Worm (Caenorhabditis elegans) whole organism, midembryonic: ENCODE measurements around the gene smex-2.

Experiments
- T22C8.4 ChIP-seq: fragments of 200-800 bp; sonication (Bioruptor generic); IDR thresholded peaks from 2 replicates; pipeline ENCODE4 v1.3.6; 2022; ENCODE audit warnings: missing genetic modification characterization, missing compliant biosample characterization
- cog-1 ChIP-seq: sonication (generic microtip); optimal IDR thresholded peaks from 2 replicates; lab custom pipeline; 2016; ENCODE audit warnings: missing genetic modification characterization, missing compliant biosample characterization
- flt-1 ChIP-seq: fragments of 200-800 bp; sonication (Bioruptor generic); IDR thresholded peaks from 2 replicates; pipeline ENCODE4 v1.3.6; 2022; ENCODE audit warnings: missing genetic modification characterization, missing compliant biosample characterization
- klf-2 ChIP-seq: fragments of 200-800 bp; sonication (Bioruptor generic); conservative IDR thresholded peaks from 2 replicates; pipeline ENCODE4 v1.3.6; 2022; ENCODE audit warnings: missing genetic modification reagents, missing genetic modification characterization, missing compliant biosample characterization
- med-1 ChIP-seq: sonication (generic microtip); optimal IDR thresholded peaks from 2 replicates; lab custom pipeline; 2017; ENCODE audit warnings: missing genetic modification characterization, mild to moderate bottlenecking, missing compliant biosample characterization, antibody characterized with exemption, missing genetic modification reagents; ENCODE audit not compliant: insufficient read depth
- ref-1 ChIP-seq: fragments of 200-800 bp; sonication (Bioruptor generic); conservative IDR thresholded peaks from 2 replicates; pipeline ENCODE4 v1.3.6; 2022; ENCODE audit warnings: missing genetic modification reagents, missing genetic modification characterization, missing compliant biosample characterization
- tab-1 ChIP-seq: fragments of 200-800 bp; sonication (Bioruptor generic); IDR thresholded peaks from 2 replicates; pipeline ENCODE4 v1.3.6; 2022; ENCODE audit warnings: missing genetic modification characterization, missing compliant biosample characterization
- ztf-23 ChIP-seq: fragments of 200-800 bp; sonication (Bioruptor generic); IDR thresholded peaks from 2 replicates; pipeline ENCODE4 v1.3.6; 2022; ENCODE audit warnings: missing genetic modification reagents, missing genetic modification characterization, missing compliant biosample characterization
- ztf-29 ChIP-seq: fragments of 200-800 bp; sonication (Bioruptor generic); IDR thresholded peaks from 2 replicates; pipeline ENCODE4 v1.3.6; 2022; ENCODE audit warnings: missing genetic modification reagents, missing genetic modification characterization, missing compliant biosample characterization

Gene smex-2

ce11 chrX:2068294-2068693 lies 29.0 kb upstream of the smex-2 start:
- TF ChIP-seq flt-1 (GFP tag; lab: Robert Waterston, UW) (no peak), T22C8.4 (GFP tag; lab: Robert Waterston, UW) (no peak), med-1 (GFP tag; lab: Kevin White, UChicago) (no peak), ztf-29 (GFP tag; lab: Robert Waterston, UW) (no peak), ref-1 (GFP tag; lab: Robert Waterston, UW) (no peak), cog-1 (tag; lab: Kevin White, UChicago) (no peak), tab-1 (GFP tag; lab: Robert Waterston, UW) (no peak), ztf-23 (GFP tag; lab: Robert Waterston, UW) (no peak), klf-2 (no peak)

- TF ChIP-seq ztf-29 (GFP tag; lab: Robert Waterston, UW), result no peak
- TF ChIP-seq T22C8.4 (GFP tag; lab: Robert Waterston, UW), result no peak
- TF ChIP-seq klf-2, result no peak
- TF ChIP-seq cog-1 (tag; lab: Kevin White, UChicago), result no peak
- TF ChIP-seq flt-1 (GFP tag; lab: Robert Waterston, UW), result no peak
- no peak for TF ChIP-seq tab-1 (GFP tag; lab: Robert Waterston, UW)
- no peak for TF ChIP-seq med-1 (GFP tag; lab: Kevin White, UChicago)
- no peak for TF ChIP-seq ref-1 (GFP tag; lab: Robert Waterston, UW)
- no peak for TF ChIP-seq ztf-23 (GFP tag; lab: Robert Waterston, UW)
Observed at ce11 chrX:2064730-2065129, 25.5 kb upstream of the smex-2 start, which contains the start of gene F49H12.7. Gene F49H12.7 (plus strand): TSS chrX:2065030.

- peak; percentile 77 for TF ChIP-seq tab-1 (GFP tag; lab: Robert Waterston, UW)
- TF ChIP-seq flt-1 (GFP tag; lab: Robert Waterston, UW), result peak; percentile 66; the same call in 1 of the 2 replicates
- 0 out of 2 replicates have a peak, but pooled peaks have one; percentile 52 for TF ChIP-seq klf-2
- TF ChIP-seq T22C8.4 (GFP tag; lab: Robert Waterston, UW), result 0 out of 2 replicates have a peak, but pooled peaks have one; percentile 19
- TF ChIP-seq ztf-23 (GFP tag; lab: Robert Waterston, UW), result 0 out of 2 replicates have a peak, but pooled peaks have one; percentile 30
- 0 out of 2 replicates have a peak, but pooled peaks have one; percentile 25 for TF ChIP-seq ref-1 (GFP tag; lab: Robert Waterston, UW)
Observed at ce11 chrX:2058498-2059349, 19.5 kb upstream of the smex-2 start.

- TF ChIP-seq ref-1 (GFP tag; lab: Robert Waterston, UW) (peak; percentile 63; the same call in 1 of the 2 replicates), ztf-23 (GFP tag; lab: Robert Waterston, UW) (0 out of 2 replicates have a peak, but pooled peaks have one; percentile 61), tab-1 (GFP tag; lab: Robert Waterston, UW) (peak; percentile 81), flt-1 (GFP tag; lab: Robert Waterston, UW) (peak; percentile 97)
Observed at ce11 chrX:2057828-2058418, 18.7 kb upstream of the smex-2 start.

ce11 chrX:2056875-2057274 lies 17.6 kb upstream of the smex-2 start:
- TF ChIP-seq ztf-23 (GFP tag; lab: Robert Waterston, UW), result 0 out of 2 replicates have a peak, but pooled peaks have one; percentile 25

ce11 chrX:2051602-2052001 lies 12.3 kb upstream of the smex-2 start, which contains the start of gene Y102A11A.1:
Gene Y102A11A.1 (plus strand): TSS chrX:2051824.
- TF ChIP-seq tab-1 (GFP tag; lab: Robert Waterston, UW), result no peak

ce11 chrX:2050212-2050611 lies 11.0 kb upstream of the smex-2 start:
- TF ChIP-seq med-1 (GFP tag; lab: Kevin White, UChicago) (no peak), ref-1 (GFP tag; lab: Robert Waterston, UW) (no peak), ztf-23 (GFP tag; lab: Robert Waterston, UW) (no peak), tab-1 (GFP tag; lab: Robert Waterston, UW) (no peak), T22C8.4 (GFP tag; lab: Robert Waterston, UW) (no peak), flt-1 (GFP tag; lab: Robert Waterston, UW) (no peak), cog-1 (tag; lab: Kevin White, UChicago) (no peak), klf-2 (no peak)

ce11 chrX:2048865-2049405 lies 9.7 kb upstream of the smex-2 start:
- no peak for TF ChIP-seq flt-1 (GFP tag; lab: Robert Waterston, UW)

- TF ChIP-seq T22C8.4 (GFP tag; lab: Robert Waterston, UW), result no peak
- TF ChIP-seq flt-1 (GFP tag; lab: Robert Waterston, UW), result no peak
- no peak for TF ChIP-seq ztf-23 (GFP tag; lab: Robert Waterston, UW)
- TF ChIP-seq med-1 (GFP tag; lab: Kevin White, UChicago), result no peak
- TF ChIP-seq klf-2, result no peak
- no peak for TF ChIP-seq ztf-29 (GFP tag; lab: Robert Waterston, UW)
- no peak for TF ChIP-seq tab-1 (GFP tag; lab: Robert Waterston, UW)
- no peak for TF ChIP-seq ref-1 (GFP tag; lab: Robert Waterston, UW)
- no peak for TF ChIP-seq cog-1 (tag; lab: Kevin White, UChicago)
Observed at ce11 chrX:2047208-2047946, 8.1 kb upstream of the smex-2 start.
